Fruit fly (Drosophila melanogaster) whole organism, prepupa: Measurements from ENCODE around the gene MED6.

Source experiments
- Blimp-1 ChIP-seq: fragments of 200-800 bp; sonication (Bioruptor generic); optimal IDR thresholded peaks from 3 replicates; lab custom pipeline; 2017; ENCODE audit warnings: missing biosample characterization, missing genetic modification characterization, mild to moderate bottlenecking, moderate library complexity, missing genetic modification reagents
- CG10631 ChIP-seq: fragments of 200-800 bp; sonication (Bioruptor generic); optimal IDR thresholded peaks from 2 replicates; lab custom pipeline; 2016; ENCODE audit warnings: missing biosample characterization, missing genetic modification characterization
- CG11294 ChIP-seq: fragments of 200-800 bp; sonication (Bioruptor generic); IDR thresholded peaks from 2 replicates; pipeline ENCODE4 v1.3.6; 2022; ENCODE audit warnings: missing biosample characterization, missing genetic modification characterization
- CG11762 ChIP-seq: fragments of 200-800 bp; sonication (Bioruptor generic); optimal IDR thresholded peaks from 3 replicates; lab custom pipeline; 2016; ENCODE audit warnings: missing biosample characterization, missing genetic modification characterization; ENCODE audit not compliant: insufficient read depth
- CG11902 ChIP-seq: fragments of 200-800 bp; sonication (Bioruptor generic); optimal IDR thresholded peaks from 3 replicates; lab custom pipeline; 2016; ENCODE audit warnings: missing biosample characterization, missing genetic modification characterization
- CG15336 ChIP-seq: fragments of 200-800 bp; sonication (Bioruptor generic); IDR thresholded peaks from 2 replicates; pipeline ENCODE4 v1.3.6; 2022; ENCODE audit warnings: missing biosample characterization, missing genetic modification characterization
- CG1621 ChIP-seq: fragments of 200-800 bp; sonication (Bioruptor generic); optimal IDR thresholded peaks from 3 replicates; lab custom pipeline; 2018; ENCODE audit warnings: missing biosample characterization, mild to moderate bottlenecking, missing genetic modification characterization
- CG16779 ChIP-seq: fragments of 200-800 bp; sonication (Bioruptor generic); optimal IDR thresholded peaks from 3 replicates; lab custom pipeline; 2017; ENCODE audit warnings: missing biosample characterization, mild to moderate bottlenecking, missing genetic modification characterization
- CG31627 ChIP-seq: fragments of 200-800 bp; sonication (Bioruptor generic); optimal IDR thresholded peaks from 3 replicates; lab custom pipeline; 2016; ENCODE audit warnings: missing biosample characterization, missing genetic modification characterization
- CG32006 ChIP-seq: fragments of 200-800 bp; sonication (Bioruptor generic); optimal IDR thresholded peaks from 3 replicates; lab custom pipeline; 2017; ENCODE audit warnings: missing biosample characterization, mild to moderate bottlenecking, missing genetic modification characterization
- CG34406 ChIP-seq: fragments of 200-800 bp; sonication (Bioruptor generic); optimal IDR thresholded peaks from 3 replicates; lab custom pipeline; 2016; ENCODE audit warnings: missing biosample characterization, missing genetic modification characterization
- CG3919 ChIP-seq: fragments of 200-800 bp; sonication (Bioruptor generic); optimal IDR thresholded peaks from 3 replicates; lab custom pipeline; 2016; ENCODE audit warnings: missing biosample characterization, missing genetic modification characterization
- CG4318 ChIP-seq: fragments of 200-800 bp; sonication (Bioruptor generic); optimal IDR thresholded peaks from 3 replicates; lab custom pipeline; 2017; ENCODE audit warnings: missing biosample characterization, mild to moderate bottlenecking, missing genetic modification characterization
- CG6163 ChIP-seq: fragments of 200-800 bp; sonication (Bioruptor generic); IDR thresholded peaks from 3 replicates; pipeline ENCODE4 v1.3.6; 2022; ENCODE audit warnings: missing biosample characterization, missing genetic modification characterization
- CG6276 ChIP-seq: fragments of 200-800 bp; sonication (Bioruptor generic); optimal IDR thresholded peaks from 2 replicates; lab custom pipeline; 2017; ENCODE audit warnings: missing biosample characterization, mild to moderate bottlenecking, missing genetic modification characterization
- CG6792 ChIP-seq: fragments of 200-800 bp; sonication (Bioruptor generic); optimal IDR thresholded peaks from 3 replicates; lab custom pipeline; 2016; ENCODE audit warnings: missing biosample characterization, missing genetic modification characterization
- CG6808 ChIP-seq: fragments of 200-800 bp; sonication (Bioruptor generic); optimal IDR thresholded peaks from 3 replicates; lab custom pipeline; 2017; ENCODE audit warnings: missing biosample characterization, missing genetic modification characterization, mild to moderate bottlenecking, moderate library complexity, missing genetic modification reagents
- CG6854 ChIP-seq: fragments of 200-800 bp; sonication (Bioruptor generic); optimal IDR thresholded peaks from 2 replicates; lab custom pipeline; 2017; ENCODE audit warnings: missing biosample characterization, mild to moderate bottlenecking, missing genetic modification characterization
- CG7368 ChIP-seq: fragments of 200-800 bp; sonication (Bioruptor generic); optimal IDR thresholded peaks from 3 replicates; lab custom pipeline; 2016; ENCODE audit warnings: missing biosample characterization, missing genetic modification characterization
- CG8119 ChIP-seq: fragments of 200-800 bp; sonication (Bioruptor generic); IDR thresholded peaks from 3 replicates; pipeline ENCODE4 v1.3.6; 2022; ENCODE audit warnings: missing biosample characterization, missing genetic modification characterization
- CG8319 ChIP-seq: fragments of 200-800 bp; sonication (Bioruptor generic); optimal IDR thresholded peaks from 3 replicates; lab custom pipeline; 2016; ENCODE audit warnings: missing biosample characterization, missing genetic modification characterization
- CG9139 ChIP-seq: fragments of 200-800 bp; sonication (Bioruptor generic); optimal IDR thresholded peaks from 3 replicates; lab custom pipeline; 2017; ENCODE audit warnings: missing biosample characterization, mild to moderate bottlenecking, missing genetic modification characterization
- Eip75B ChIP-seq: fragments of 200-800 bp; sonication (Bioruptor generic); optimal IDR thresholded peaks from 3 replicates; lab custom pipeline; 2016; ENCODE audit warnings: missing biosample characterization, missing genetic modification characterization
- Eip78C ChIP-seq: fragments of 200-800 bp; sonication (Bioruptor generic); peaks from one replicate; lab custom pipeline; 2016; ENCODE audit warnings: missing biosample characterization, missing genetic modification characterization
- Eip93F ChIP-seq: fragments of 200-800 bp; sonication (Bioruptor generic); optimal IDR thresholded peaks from 2 replicates; lab custom pipeline; 2016; ENCODE audit warnings: missing biosample characterization, mild to moderate bottlenecking, missing genetic modification characterization
- Ets21C ChIP-seq: fragments of 200-800 bp; sonication (Bioruptor generic); optimal IDR thresholded peaks from 3 replicates; lab custom pipeline; 2016; ENCODE audit warnings: missing biosample characterization, missing genetic modification characterization
- Ets96B ChIP-seq: fragments of 200-800 bp; optimal IDR thresholded peaks from 2 replicates; lab custom pipeline; 2019; ENCODE audit warnings: missing biosample characterization, mild to moderate bottlenecking, missing genetic modification characterization, moderate library complexity
- Gug ChIP-seq: fragments of 200-800 bp; sonication (Bioruptor generic); IDR thresholded peaks from 2 replicates; pipeline ENCODE4 v1.3.6; 2022; ENCODE audit warnings: missing biosample characterization, missing genetic modification characterization
- Hr39 ChIP-seq: fragments of 200-800 bp; sonication (Bioruptor generic); optimal IDR thresholded peaks from 2 replicates; lab custom pipeline; 2016; ENCODE audit warnings: missing biosample characterization, missing genetic modification characterization
- Hr4 ChIP-seq: fragments of 200-800 bp; sonication (Bioruptor generic); optimal IDR thresholded peaks from 3 replicates; lab custom pipeline; 2016; ENCODE audit warnings: missing biosample characterization, missing genetic modification characterization
- Lpt ChIP-seq: fragments of 200-800 bp; sonication (Bioruptor generic); optimal IDR thresholded peaks from 3 replicates; lab custom pipeline; 2016; ENCODE audit warnings: missing biosample characterization, missing genetic modification characterization
- Met ChIP-seq: fragments of 200-800 bp; sonication (Bioruptor generic); optimal IDR thresholded peaks from 3 replicates; lab custom pipeline; 2016; ENCODE audit warnings: missing biosample characterization, missing genetic modification characterization
- OdsH ChIP-seq: fragments of 200-800 bp; sonication (Bioruptor generic); optimal IDR thresholded peaks from 3 replicates; lab custom pipeline; 2016; ENCODE audit warnings: missing biosample characterization, missing genetic modification characterization
- Smox ChIP-seq: fragments of 200-800 bp; sonication (Bioruptor generic); optimal IDR thresholded peaks from 3 replicates; lab custom pipeline; 2016; ENCODE audit warnings: missing biosample characterization, missing genetic modification characterization
- Sox102F ChIP-seq: fragments of 200-800 bp; sonication (Bioruptor generic); optimal IDR thresholded peaks from 2 replicates; lab custom pipeline; 2016; ENCODE audit warnings: missing biosample characterization, mild to moderate bottlenecking, missing genetic modification characterization
- Sox14 ChIP-seq: fragments of 200-800 bp; sonication (Bioruptor generic); optimal IDR thresholded peaks from 3 replicates; lab custom pipeline; 2016; ENCODE audit warnings: missing biosample characterization, missing genetic modification characterization
- Sox15 ChIP-seq: fragments of 200-800 bp; sonication (Bioruptor generic); optimal IDR thresholded peaks from 3 replicates; lab custom pipeline; 2016; ENCODE audit warnings: missing biosample characterization, missing genetic modification characterization
- achi ChIP-seq: fragments of 200-800 bp; sonication (Bioruptor generic); optimal IDR thresholded peaks from 3 replicates; lab custom pipeline; 2016; ENCODE audit warnings: missing biosample characterization, missing genetic modification characterization
- acj6 ChIP-seq: fragments of 200-800 bp; sonication (Bioruptor generic); optimal IDR thresholded peaks from 3 replicates; lab custom pipeline; 2016; ENCODE audit warnings: missing biosample characterization, missing genetic modification characterization
- cyc ChIP-seq: fragments of 200-800 bp; sonication (Bioruptor generic); optimal IDR thresholded peaks from 3 replicates; lab custom pipeline; 2016; ENCODE audit warnings: missing biosample characterization, missing genetic modification characterization
- dsx ChIP-seq: fragments of 200-800 bp; optimal IDR thresholded peaks from 3 replicates; lab custom pipeline; 2019; ENCODE audit warnings: missing biosample characterization, mild to moderate bottlenecking, missing genetic modification characterization, moderate library complexity; ENCODE audit not compliant: poor library complexity, severe bottlenecking
- eg ChIP-seq: fragments of 200-800 bp; sonication (Bioruptor generic); IDR thresholded peaks from 3 replicates; pipeline ENCODE4 v1.3.6; 2022; ENCODE audit warnings: missing biosample characterization, missing genetic modification characterization
- esn ChIP-seq: fragments of 200-800 bp; sonication (Bioruptor generic); optimal IDR thresholded peaks from 2 replicates; lab custom pipeline; 2016; ENCODE audit warnings: missing biosample characterization, mild to moderate bottlenecking, missing genetic modification characterization, moderate library complexity
- fkh ChIP-seq: fragments of 200-800 bp; sonication (Bioruptor generic); optimal IDR thresholded peaks from 3 replicates; lab custom pipeline; 2017; ENCODE audit warnings: missing biosample characterization, mild to moderate bottlenecking, missing genetic modification characterization, moderate library complexity
- lz ChIP-seq: fragments of 200-800 bp; sonication (Bioruptor generic); optimal IDR thresholded peaks from 3 replicates; lab custom pipeline; 2016; ENCODE audit warnings: missing biosample characterization, missing genetic modification characterization
- net ChIP-seq: fragments of 200-800 bp; sonication (Bioruptor generic); optimal IDR thresholded peaks from 3 replicates; lab custom pipeline; 2016; ENCODE audit warnings: missing biosample characterization, missing genetic modification characterization
- pdm3 ChIP-seq: fragments of 200-800 bp; sonication (Bioruptor generic); optimal IDR thresholded peaks from 3 replicates; lab custom pipeline; 2016; ENCODE audit warnings: missing biosample characterization, missing genetic modification characterization
- salr ChIP-seq, 2 experiments: fragments of 200-800 bp; sonication (Bioruptor generic); optimal IDR thresholded peaks; 3 replicates each; lab custom pipeline; 2016 to 2018; ENCODE audit warnings: missing biosample characterization in 2 of 2, missing genetic modification characterization in 2 of 2, mild to moderate bottlenecking in 1 of 2
- ss ChIP-seq, 2 experiments: fragments of 200-800 bp; sonication (Bioruptor generic); optimal IDR thresholded peaks; 2 replicates in 1 of 2; 3 replicates in 1 of 2; lab custom pipeline; 2017 to 2018; ENCODE audit warnings: mild to moderate bottlenecking in 2 of 2, missing biosample characterization in 2 of 2, missing genetic modification characterization in 2 of 2, moderate library complexity in 1 of 2
- svp ChIP-seq: fragments of 200-800 bp; sonication (Bioruptor generic); peaks from one replicate; lab custom pipeline; 2016; ENCODE audit warnings: missing biosample characterization, missing genetic modification characterization
- vri ChIP-seq: fragments of 200-800 bp; sonication (Bioruptor generic); optimal IDR thresholded peaks from 3 replicates; lab custom pipeline; 2016; ENCODE audit warnings: missing biosample characterization, mild to moderate bottlenecking, missing genetic modification characterization

Gene MED6

DNA sequence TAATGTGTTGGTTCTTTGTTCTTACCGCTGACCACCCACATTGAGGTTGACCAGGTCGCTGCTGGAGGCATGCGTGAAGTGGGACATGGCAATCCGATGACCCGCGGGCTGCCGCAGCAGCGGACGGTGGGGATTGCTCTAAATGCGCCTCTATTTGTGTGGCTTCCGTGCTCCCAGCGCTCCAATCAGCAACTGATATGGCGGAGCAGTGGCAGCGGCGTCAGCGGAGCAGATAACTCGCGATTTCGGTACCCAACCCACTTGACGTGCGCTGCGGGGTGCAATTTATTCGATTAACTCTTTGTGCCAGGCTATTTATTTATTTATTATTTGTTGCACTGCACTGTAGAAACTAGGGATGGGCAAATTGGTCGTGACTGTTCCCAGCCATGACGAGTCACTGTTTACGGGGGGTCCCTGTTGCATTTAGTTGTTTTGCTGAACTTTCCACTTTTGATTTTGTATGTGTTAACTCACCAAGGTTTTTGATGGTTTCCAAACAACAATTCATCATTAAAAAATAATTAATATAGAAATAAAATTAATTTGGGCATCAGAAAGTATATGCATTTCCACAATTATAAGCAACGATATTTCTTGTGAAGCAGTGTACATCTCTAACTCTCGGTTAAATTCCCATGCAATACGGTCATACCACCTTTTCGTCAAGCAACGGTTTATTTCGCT, 32.0 kb upstream of the MED6 start, which contains the start of the genes CG9467 and CG8526:
TSS of gene CG9467 (minus strand) at position 383 of the 687 bp plus-strand sequence.
TSS of gene CG8526 (plus strand) at position 637 of the 687 bp plus-strand sequence.
- TF ChIP-seq CG32006 (no peak), Hr39 (GFP tag; lab: Kevin White, UChicago) (peak; percentile 52), CG6808 (no peak), Ets96B (tag; lab: Kevin White, UChicago) (peak; percentile 50), CG8319 (no peak), achi (no peak), CG11902 (peak; percentile 49), CG34406 (GFP tag; lab: Kevin White, UChicago) (peak; percentile 60), esn (GFP tag; lab: Kevin White, UChicago) (peak; percentile 69), CG6276 (no peak), CG10631 (GFP tag; lab: Kevin White, UChicago) (no peak), CG31627 (GFP tag; lab: Kevin White, UChicago) (peak; percentile 55), acj6 (peak; percentile 59), CG1621 (tag; lab: Kevin White, UChicago) (no peak), Sox102F (GFP tag; lab: Kevin White, UChicago) (no peak), CG11762 (GFP tag; lab: Kevin White, UChicago) (no peak), net (GFP tag; lab: Kevin White, UChicago) (no peak), Eip93F (peak; percentile 48), eg (GFP tag; lab: Robert Waterston, UW) (peak; percentile 47; the same call in 1 of the 3 replicates), ss (GFP tag; optimal IDR thresholded peaks at IDR 0.05; lab: Kevin White, UChicago) (no peak), Eip78C (peak; percentile 83), Blimp-1 (GFP tag; lab: Kevin White, UChicago) (peak; percentile 29), CG7368 (GFP tag; lab: Kevin White, UChicago) (no peak), pdm3 (no peak), Hr4 (GFP tag; lab: Kevin White, UChicago) (no peak), Lpt (GFP tag; lab: Kevin White, UChicago) (no peak), CG9139 (GFP tag; lab: Kevin White, UChicago) (no peak), OdsH (GFP tag; lab: Kevin White, UChicago) (no peak), salr (GFP tag; optimal IDR thresholded peaks at IDR 0.05; lab: Kevin White, UChicago) (no peak), CG4318 (no peak), fkh (peak; percentile 85), Gug (no peak), CG15336 (GFP tag; lab: Robert Waterston, UW) (0 out of 2 replicates have a peak, but pooled peaks have one; percentile 23), vri (GFP tag; lab: Kevin White, UChicago) (no peak), cyc (GFP tag; lab: Kevin White, UChicago) (peak; percentile 61), Ets21C (GFP tag; lab: Kevin White, UChicago) (no peak), CG11294 (no peak; the same call in 1 of the 2 replicates), lz (GFP tag; lab: Kevin White, UChicago) (peak; percentile 67), CG16779 (tag; lab: Kevin White, UChicago) (no peak), Eip75B (GFP tag; lab: Kevin White, UChicago) (no peak), CG8119 (GFP tag; lab: Robert Waterston, UW) (no peak), dsx (GFP tag; lab: Kevin White, UChicago) (peak; percentile 65), Sox14 (GFP tag; lab: Kevin White, UChicago) (peak; percentile 51), CG6854 (peak; percentile 31), svp (GFP tag; lab: Kevin White, UChicago) (peak; percentile 97), Met (GFP tag; lab: Kevin White, UChicago) (no peak), Smox (no peak), CG3919 (GFP tag; lab: Kevin White, UChicago) (no peak), CG6163 (0 out of 3 replicates have a peak, but pooled peaks have one; percentile 34), Sox15 (GFP tag; lab: Kevin White, UChicago) (peak; percentile 58), CG6792 (GFP tag; lab: Kevin White, UChicago) (peak; percentile 42)
